Fruit fly (Drosophila melanogaster) whole organism, prepupa: ENCODE measurements around the gene CG12507.

Experiments used
- Blimp-1 ChIP-seq: fragments of 200-800 bp; sonication (Bioruptor generic); optimal IDR thresholded peaks from 3 replicates; lab custom pipeline; 2017; ENCODE audit warnings: missing biosample characterization, missing genetic modification characterization, mild to moderate bottlenecking, moderate library complexity, missing genetic modification reagents
- CG10631 ChIP-seq: fragments of 200-800 bp; sonication (Bioruptor generic); optimal IDR thresholded peaks from 2 replicates; lab custom pipeline; 2016; ENCODE audit warnings: missing biosample characterization, missing genetic modification characterization
- CG11294 ChIP-seq: fragments of 200-800 bp; sonication (Bioruptor generic); IDR thresholded peaks from 2 replicates; pipeline ENCODE4 v1.3.6; 2022; ENCODE audit warnings: missing biosample characterization, missing genetic modification characterization
- CG11902 ChIP-seq: fragments of 200-800 bp; sonication (Bioruptor generic); optimal IDR thresholded peaks from 3 replicates; lab custom pipeline; 2016; ENCODE audit warnings: missing biosample characterization, missing genetic modification characterization
- CG15336 ChIP-seq: fragments of 200-800 bp; sonication (Bioruptor generic); IDR thresholded peaks from 2 replicates; pipeline ENCODE4 v1.3.6; 2022; ENCODE audit warnings: missing biosample characterization, missing genetic modification characterization
- CG1621 ChIP-seq: fragments of 200-800 bp; sonication (Bioruptor generic); optimal IDR thresholded peaks from 3 replicates; lab custom pipeline; 2018; ENCODE audit warnings: missing biosample characterization, mild to moderate bottlenecking, missing genetic modification characterization
- CG3032 ChIP-seq: fragments of 200-800 bp; optimal IDR thresholded peaks from 2 replicates; lab custom pipeline; 2019; ENCODE audit warnings: missing biosample characterization, mild to moderate bottlenecking, missing genetic modification characterization, moderate library complexity
- CG32006 ChIP-seq: fragments of 200-800 bp; sonication (Bioruptor generic); optimal IDR thresholded peaks from 3 replicates; lab custom pipeline; 2017; ENCODE audit warnings: missing biosample characterization, mild to moderate bottlenecking, missing genetic modification characterization
- CG34406 ChIP-seq: fragments of 200-800 bp; sonication (Bioruptor generic); optimal IDR thresholded peaks from 3 replicates; lab custom pipeline; 2016; ENCODE audit warnings: missing biosample characterization, missing genetic modification characterization
- CG4318 ChIP-seq: fragments of 200-800 bp; sonication (Bioruptor generic); optimal IDR thresholded peaks from 3 replicates; lab custom pipeline; 2017; ENCODE audit warnings: missing biosample characterization, mild to moderate bottlenecking, missing genetic modification characterization
- CG6163 ChIP-seq: fragments of 200-800 bp; sonication (Bioruptor generic); IDR thresholded peaks from 3 replicates; pipeline ENCODE4 v1.3.6; 2022; ENCODE audit warnings: missing biosample characterization, missing genetic modification characterization
- CG6276 ChIP-seq: fragments of 200-800 bp; sonication (Bioruptor generic); optimal IDR thresholded peaks from 2 replicates; lab custom pipeline; 2017; ENCODE audit warnings: missing biosample characterization, mild to moderate bottlenecking, missing genetic modification characterization
- CG6792 ChIP-seq: fragments of 200-800 bp; sonication (Bioruptor generic); optimal IDR thresholded peaks from 3 replicates; lab custom pipeline; 2016; ENCODE audit warnings: missing biosample characterization, missing genetic modification characterization
- CG7368 ChIP-seq: fragments of 200-800 bp; sonication (Bioruptor generic); optimal IDR thresholded peaks from 3 replicates; lab custom pipeline; 2016; ENCODE audit warnings: missing biosample characterization, missing genetic modification characterization
- CG8119 ChIP-seq: fragments of 200-800 bp; sonication (Bioruptor generic); IDR thresholded peaks from 3 replicates; pipeline ENCODE4 v1.3.6; 2022; ENCODE audit warnings: missing biosample characterization, missing genetic modification characterization
- CG8319 ChIP-seq: fragments of 200-800 bp; sonication (Bioruptor generic); optimal IDR thresholded peaks from 3 replicates; lab custom pipeline; 2016; ENCODE audit warnings: missing biosample characterization, missing genetic modification characterization
- CG9139 ChIP-seq: fragments of 200-800 bp; sonication (Bioruptor generic); optimal IDR thresholded peaks from 3 replicates; lab custom pipeline; 2017; ENCODE audit warnings: missing biosample characterization, mild to moderate bottlenecking, missing genetic modification characterization
- Eip75B ChIP-seq: fragments of 200-800 bp; sonication (Bioruptor generic); optimal IDR thresholded peaks from 3 replicates; lab custom pipeline; 2016; ENCODE audit warnings: missing biosample characterization, missing genetic modification characterization
- Eip78C ChIP-seq: fragments of 200-800 bp; sonication (Bioruptor generic); peaks from one replicate; lab custom pipeline; 2016; ENCODE audit warnings: missing biosample characterization, missing genetic modification characterization
- Eip93F ChIP-seq: fragments of 200-800 bp; sonication (Bioruptor generic); optimal IDR thresholded peaks from 2 replicates; lab custom pipeline; 2016; ENCODE audit warnings: missing biosample characterization, mild to moderate bottlenecking, missing genetic modification characterization
- Ets21C ChIP-seq: fragments of 200-800 bp; sonication (Bioruptor generic); optimal IDR thresholded peaks from 3 replicates; lab custom pipeline; 2016; ENCODE audit warnings: missing biosample characterization, missing genetic modification characterization
- Hr38 ChIP-seq: sonication (Bioruptor generic); optimal IDR thresholded peaks from 2 replicates; lab custom pipeline; 2016; ENCODE audit warnings: missing biosample characterization, missing genetic modification characterization
- Lpt ChIP-seq: fragments of 200-800 bp; sonication (Bioruptor generic); optimal IDR thresholded peaks from 3 replicates; lab custom pipeline; 2016; ENCODE audit warnings: missing biosample characterization, missing genetic modification characterization
- OdsH ChIP-seq: fragments of 200-800 bp; sonication (Bioruptor generic); optimal IDR thresholded peaks from 3 replicates; lab custom pipeline; 2016; ENCODE audit warnings: missing biosample characterization, missing genetic modification characterization
- Sox102F ChIP-seq: fragments of 200-800 bp; sonication (Bioruptor generic); optimal IDR thresholded peaks from 2 replicates; lab custom pipeline; 2016; ENCODE audit warnings: missing biosample characterization, mild to moderate bottlenecking, missing genetic modification characterization
- achi ChIP-seq: fragments of 200-800 bp; sonication (Bioruptor generic); optimal IDR thresholded peaks from 3 replicates; lab custom pipeline; 2016; ENCODE audit warnings: missing biosample characterization, missing genetic modification characterization
- cyc ChIP-seq: fragments of 200-800 bp; sonication (Bioruptor generic); optimal IDR thresholded peaks from 3 replicates; lab custom pipeline; 2016; ENCODE audit warnings: missing biosample characterization, missing genetic modification characterization
- dsx ChIP-seq: fragments of 200-800 bp; optimal IDR thresholded peaks from 3 replicates; lab custom pipeline; 2019; ENCODE audit warnings: missing biosample characterization, mild to moderate bottlenecking, missing genetic modification characterization, moderate library complexity; ENCODE audit not compliant: poor library complexity, severe bottlenecking
- esn ChIP-seq: fragments of 200-800 bp; sonication (Bioruptor generic); optimal IDR thresholded peaks from 2 replicates; lab custom pipeline; 2016; ENCODE audit warnings: missing biosample characterization, mild to moderate bottlenecking, missing genetic modification characterization, moderate library complexity
- fd85E ChIP-seq: fragments of 200-800 bp; sonication (Bioruptor generic); optimal IDR thresholded peaks from 3 replicates; lab custom pipeline; 2016; ENCODE audit warnings: missing biosample characterization, missing genetic modification characterization
- fkh ChIP-seq: fragments of 200-800 bp; sonication (Bioruptor generic); optimal IDR thresholded peaks from 3 replicates; lab custom pipeline; 2017; ENCODE audit warnings: missing biosample characterization, mild to moderate bottlenecking, missing genetic modification characterization, moderate library complexity
- lz ChIP-seq: fragments of 200-800 bp; sonication (Bioruptor generic); optimal IDR thresholded peaks from 3 replicates; lab custom pipeline; 2016; ENCODE audit warnings: missing biosample characterization, missing genetic modification characterization
- net ChIP-seq: fragments of 200-800 bp; sonication (Bioruptor generic); optimal IDR thresholded peaks from 3 replicates; lab custom pipeline; 2016; ENCODE audit warnings: missing biosample characterization, missing genetic modification characterization
- salr ChIP-seq, 2 experiments: fragments of 200-800 bp; sonication (Bioruptor generic); optimal IDR thresholded peaks; 3 replicates each; lab custom pipeline; 2016 to 2018; ENCODE audit warnings: missing biosample characterization in 2 of 2, missing genetic modification characterization in 2 of 2, mild to moderate bottlenecking in 1 of 2
- svp ChIP-seq: fragments of 200-800 bp; sonication (Bioruptor generic); peaks from one replicate; lab custom pipeline; 2016; ENCODE audit warnings: missing biosample characterization, missing genetic modification characterization
- topi ChIP-seq: fragments of 200-800 bp; sonication (Bioruptor generic); optimal IDR thresholded peaks from 3 replicates; lab custom pipeline; 2016; ENCODE audit warnings: missing biosample characterization, missing genetic modification characterization
- vri ChIP-seq: fragments of 200-800 bp; sonication (Bioruptor generic); optimal IDR thresholded peaks from 3 replicates; lab custom pipeline; 2016; ENCODE audit warnings: missing biosample characterization, mild to moderate bottlenecking, missing genetic modification characterization

The CG12507 gene

DNA sequence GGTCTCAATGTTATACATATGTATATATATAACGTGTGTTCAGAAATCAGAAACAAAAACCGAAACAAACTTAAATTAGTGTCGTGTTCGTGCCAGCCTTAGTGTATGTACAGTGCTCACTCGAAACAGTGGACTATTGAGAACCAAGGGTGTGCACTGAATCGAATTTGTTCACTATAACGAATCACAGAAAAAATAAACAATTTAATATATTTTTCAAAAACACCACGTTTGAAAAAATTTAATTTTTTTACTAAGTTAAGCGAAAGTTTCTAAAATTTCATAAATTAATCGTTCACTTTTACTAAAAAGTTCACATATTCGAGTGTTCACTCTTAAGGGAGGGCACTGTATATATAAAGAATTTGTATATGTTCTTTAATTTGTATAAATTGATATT lies 18.8 kb upstream of the CG12507 start (continued):
- no peak for TF ChIP-seq CG4318 (GFP tag; lab: Kevin White, UChicago)
- TF ChIP-seq OdsH (GFP tag; lab: Kevin White, UChicago), result peak; percentile 38
- TF ChIP-seq CG6276 (GFP tag; lab: Kevin White, UChicago), result no peak
- no peak for TF ChIP-seq Blimp-1
- TF ChIP-seq dsx (GFP tag; lab: Kevin White, UChicago), result no peak
- no peak for TF ChIP-seq Eip93F (GFP tag; lab: Kevin White, UChicago)
- TF ChIP-seq CG34406 (GFP tag; lab: Kevin White, UChicago), result peak; percentile 17
- TF ChIP-seq net (GFP tag; lab: Kevin White, UChicago), result no peak
- TF ChIP-seq CG7368, result no peak
- TF ChIP-seq CG11902 (GFP tag; lab: Kevin White, UChicago), result no peak
- TF ChIP-seq CG15336 (GFP tag; lab: Robert Waterston, UW), result no peak
- no peak for TF ChIP-seq achi (GFP tag; lab: Kevin White, UChicago)
- TF ChIP-seq CG6792 (GFP tag; lab: Kevin White, UChicago), result peak; percentile 20
- TF ChIP-seq Sox102F (GFP tag; lab: Kevin White, UChicago), result peak; percentile 24
- TF ChIP-seq svp (GFP tag; lab: Kevin White, UChicago), result peak; percentile 83
- TF ChIP-seq CG6163 (GFP tag; lab: Robert Waterston, UW), result no peak
- TF ChIP-seq topi (GFP tag; lab: Kevin White, UChicago), result peak; percentile 34
- TF ChIP-seq fd85E (GFP tag; lab: Kevin White, UChicago), result no peak
- no peak for TF ChIP-seq CG3032 (tag; lab: Kevin White, UChicago)
- TF ChIP-seq CG10631 (GFP tag; lab: Kevin White, UChicago), result peak; percentile 11
- no peak for TF ChIP-seq CG32006 (GFP tag; lab: Kevin White, UChicago)
- TF ChIP-seq CG1621 (tag; lab: Kevin White, UChicago), result no peak
- TF ChIP-seq Ets21C, result no peak

DNA sequence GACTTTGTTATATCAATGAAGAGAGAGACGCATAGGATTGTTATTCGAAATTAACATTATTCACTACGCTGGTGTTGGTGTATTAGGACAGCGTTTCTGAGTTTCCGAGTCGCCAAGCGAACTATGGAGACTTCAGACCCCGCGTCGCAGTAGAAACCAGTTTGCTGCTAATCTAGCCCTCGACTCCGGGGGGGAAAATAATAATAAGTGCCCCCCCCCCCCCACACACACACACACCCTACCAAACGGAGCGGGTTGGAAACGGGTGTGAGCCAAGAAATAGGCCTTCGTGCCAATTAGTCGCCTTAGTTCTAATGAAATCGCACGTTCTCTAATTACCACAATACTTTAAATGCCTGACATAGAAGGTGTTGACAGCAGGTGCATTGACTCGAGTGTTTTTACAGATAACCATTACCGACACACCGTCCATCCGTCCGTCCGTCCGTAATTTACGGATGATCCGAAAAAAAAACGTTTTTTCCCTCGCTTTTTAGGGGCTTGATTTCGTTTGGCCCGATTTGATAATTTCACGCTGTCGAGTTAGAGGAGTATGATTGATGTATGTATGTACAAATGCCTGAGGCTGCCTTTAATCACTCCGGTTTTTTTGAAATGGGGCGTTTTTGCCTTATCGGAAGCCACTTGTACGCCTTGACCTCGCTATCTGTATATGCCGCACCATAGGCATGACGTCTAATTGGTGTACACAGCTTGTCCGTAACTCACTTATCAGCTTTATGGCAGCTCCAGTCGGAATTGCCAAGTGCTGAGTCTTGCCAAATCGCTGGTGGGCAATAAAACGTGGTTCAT lies 15.6 kb upstream of the CG12507 start:
- TF ChIP-seq svp (GFP tag; lab: Kevin White, UChicago) (peak; percentile 93), cyc (GFP tag; lab: Kevin White, UChicago) (no peak), CG9139 (GFP tag; lab: Kevin White, UChicago) (no peak), Ets21C (no peak), Eip78C (GFP tag; lab: Kevin White, UChicago) (peak; percentile 20), vri (peak; percentile 78), fkh (peak; percentile 34), Lpt (GFP tag; lab: Kevin White, UChicago) (no peak), Hr38 (no peak), CG8319 (GFP tag; lab: Kevin White, UChicago) (no peak), CG11902 (GFP tag; lab: Kevin White, UChicago) (no peak), Eip75B (GFP tag; lab: Kevin White, UChicago) (no peak)

dm6 chrX:16281305-16281704 lies 15.0 kb upstream of the CG12507 start:
- TF ChIP-seq achi (GFP tag; lab: Kevin White, UChicago), result no peak
- no peak for TF ChIP-seq CG32006 (GFP tag; lab: Kevin White, UChicago)
- TF ChIP-seq Sox102F (GFP tag; lab: Kevin White, UChicago), result no peak
- TF ChIP-seq salr (GFP tag; optimal IDR thresholded peaks at IDR 0.05; lab: Kevin White, UChicago), result no peak
- no peak for TF ChIP-seq CG11294
- no peak for TF ChIP-seq esn (GFP tag; lab: Kevin White, UChicago)
- no peak for TF ChIP-seq OdsH (GFP tag; lab: Kevin White, UChicago)
- TF ChIP-seq Eip75B (GFP tag; lab: Kevin White, UChicago), result no peak
- TF ChIP-seq CG9139 (GFP tag; lab: Kevin White, UChicago), result no peak
- TF ChIP-seq CG8119, result no peak
- no peak for TF ChIP-seq lz
